Fruit fly (Drosophila melanogaster) whole organism, adult: Measurements from ENCODE around the gene Ankle2.
A peak's percentile ranks its signal among the peaks of the same experiment; 100 is the strongest.

Source experiments
- CG11617 ChIP-seq: fragments of 200-800 bp; sonication (Bioruptor generic); optimal IDR thresholded peaks from 2 replicates; lab custom pipeline; 2017; ENCODE audit warnings: mild to moderate bottlenecking, missing biosample characterization, missing genetic modification reagents, missing genetic modification characterization
- CG12768 ChIP-seq: fragments of 200-800 bp; sonication (Bioruptor generic); optimal IDR thresholded peaks from 2 replicates; lab custom pipeline; 2017; ENCODE audit warnings: missing biosample characterization, missing genetic modification characterization, mild to moderate bottlenecking, moderate library complexity, missing genetic modification reagents
- CG14711 ChIP-seq: fragments of 200-800 bp; sonication (Bioruptor generic); optimal IDR thresholded peaks from 2 replicates; lab custom pipeline; 2018; ENCODE audit warnings: missing biosample characterization, mild to moderate bottlenecking, missing genetic modification characterization, moderate library complexity
- CG1620 ChIP-seq: fragments of 200-800 bp; sonication (Bioruptor generic); optimal IDR thresholded peaks from 2 replicates; lab custom pipeline; 2016; ENCODE audit warnings: missing biosample characterization, missing genetic modification characterization
- CG33017 ChIP-seq: fragments of 200-800 bp; sonication (Bioruptor generic); optimal IDR thresholded peaks from 2 replicates; lab custom pipeline; 2018; ENCODE audit warnings: missing biosample characterization, mild to moderate bottlenecking, missing genetic modification characterization, moderate library complexity
- CG5204 ChIP-seq: fragments of 200-800 bp; sonication (Bioruptor generic); optimal IDR thresholded peaks from 2 replicates; lab custom pipeline; 2016; ENCODE audit warnings: missing biosample characterization, missing genetic modification characterization
- CG7045 ChIP-seq: fragments of 200-800 bp; sonication (Bioruptor generic); optimal IDR thresholded peaks from 2 replicates; lab custom pipeline; 2017; ENCODE audit warnings: missing biosample characterization, mild to moderate bottlenecking, missing genetic modification characterization
- CG7101 ChIP-seq: fragments of 200-800 bp; sonication (Bioruptor generic); optimal IDR thresholded peaks from 2 replicates; lab custom pipeline; 2018; ENCODE audit warnings: missing biosample characterization, mild to moderate bottlenecking, missing genetic modification characterization, moderate library complexity
- Clk ChIP-seq: fragments of 200-800 bp; sonication (Bioruptor generic); optimal IDR thresholded peaks from 2 replicates; lab custom pipeline; 2017; ENCODE audit warnings: missing biosample characterization, missing genetic modification characterization
- Crg-1 ChIP-seq: fragments of 200-800 bp; sonication (Bioruptor generic); optimal IDR thresholded peaks from 2 replicates; lab custom pipeline; 2016; ENCODE audit warnings: missing biosample characterization, missing genetic modification characterization
- Hr96 ChIP-seq: fragments of 200-800 bp; sonication (Bioruptor generic); optimal IDR thresholded peaks from 2 replicates; lab custom pipeline; 2016; ENCODE audit warnings: missing biosample characterization, missing genetic modification characterization
- Mnt ChIP-seq: fragments of 200-800 bp; sonication (Bioruptor generic); optimal IDR thresholded peaks from 2 replicates; lab custom pipeline; 2016; ENCODE audit warnings: missing biosample characterization, mild to moderate bottlenecking, missing genetic modification characterization
- bab1 ChIP-seq: fragments of 200-800 bp; sonication (Bioruptor generic); optimal IDR thresholded peaks from 3 replicates; lab custom pipeline; 2019; ENCODE audit warnings: missing biosample characterization, mild to moderate bottlenecking, missing genetic modification characterization, moderate library complexity
- cic ChIP-seq: fragments of 200-800 bp; sonication (Bioruptor generic); optimal IDR thresholded peaks from 2 replicates; lab custom pipeline; 2017; ENCODE audit warnings: missing biosample characterization, mild to moderate bottlenecking, missing genetic modification characterization, moderate library complexity
- cnc ChIP-seq, 2 experiments: fragments of >200 bp; optimal IDR thresholded peaks; 2 replicates each; lab custom pipeline; 2017
- kay ChIP-seq: fragments of 200-800 bp; sonication (Bioruptor generic); peaks from one replicate; lab custom pipeline; 2016; ENCODE audit warnings: missing biosample characterization, missing genetic modification characterization, borderline replicate concordance
- ovo ChIP-seq: fragments of 200-800 bp; sonication (Bioruptor generic); optimal IDR thresholded peaks from 2 replicates; lab custom pipeline; 2016; ENCODE audit warnings: missing biosample characterization, missing genetic modification characterization
- pad ChIP-seq: fragments of 200-800 bp; sonication (Bioruptor generic); optimal IDR thresholded peaks from 3 replicates; lab custom pipeline; 2017; ENCODE audit warnings: missing biosample characterization, missing genetic modification characterization, mild to moderate bottlenecking, moderate library complexity, missing genetic modification reagents
- tj ChIP-seq: fragments of 200-800 bp; sonication (Bioruptor generic); optimal IDR thresholded peaks from 3 replicates; lab custom pipeline; 2017; ENCODE audit warnings: missing biosample characterization, mild to moderate bottlenecking, missing genetic modification characterization, moderate library complexity
- toe ChIP-seq: fragments of 200-800 bp; sonication (Bioruptor generic); optimal IDR thresholded peaks from 2 replicates; lab custom pipeline; 2016; ENCODE audit warnings: missing biosample characterization, missing genetic modification characterization

The Ankle2 gene

DNA sequence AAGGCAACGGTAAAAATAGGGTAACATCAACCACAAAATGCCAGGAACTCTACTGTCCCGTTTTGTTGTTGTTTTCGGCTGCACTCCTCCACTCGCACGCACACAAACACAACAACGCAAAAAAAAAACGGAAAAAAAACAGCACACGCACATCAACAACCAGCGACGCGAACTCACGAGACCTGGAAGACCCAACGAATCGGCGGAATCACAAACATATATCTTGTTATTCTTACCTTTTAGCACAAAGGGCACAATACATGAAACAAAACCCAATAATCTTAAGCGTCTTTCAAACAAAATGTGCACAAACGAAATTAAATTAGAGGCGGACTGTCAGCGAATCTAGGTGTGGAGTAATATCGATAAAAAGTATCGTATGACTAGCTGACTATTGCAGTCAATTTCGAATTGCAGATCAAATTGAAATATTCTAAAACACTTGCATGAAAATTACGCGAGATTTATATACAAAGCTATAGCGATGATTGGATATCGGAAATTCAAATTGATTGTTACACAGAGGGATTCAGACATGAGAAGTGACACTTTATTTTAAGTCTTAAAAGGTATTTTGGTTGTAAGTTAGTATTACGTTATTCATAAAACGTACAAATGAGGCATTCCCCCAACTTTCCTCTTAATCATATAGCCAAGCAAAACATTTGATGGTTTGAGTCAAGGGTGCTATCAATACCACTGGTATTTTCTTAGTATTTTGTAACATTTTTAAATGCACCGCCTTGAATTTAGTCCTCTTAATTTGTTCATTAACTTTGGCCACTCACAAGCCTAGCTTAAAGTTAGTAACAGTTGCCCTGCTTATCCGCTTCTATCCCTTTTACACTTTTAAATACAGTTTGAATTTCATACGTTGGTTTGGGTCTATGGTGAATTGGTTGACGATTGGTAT is at the start of gene Ankle2:
Ankle2 (minus strand) TSS at position 361 of the 913 bp plus-strand sequence.
- TF ChIP-seq bab1 (GFP tag; lab: Kevin White, UChicago) = no peak
- TF ChIP-seq toe = peak; percentile 34
- no peak for TF ChIP-seq CG7045
- TF ChIP-seq cnc (optimal IDR thresholded peaks at IDR 0.05; lab: Kevin White, UChicago) = no peak
- peak; percentile 29 for TF ChIP-seq Mnt (GFP tag; lab: Kevin White, UChicago)
- TF ChIP-seq tj = no peak

DNA sequence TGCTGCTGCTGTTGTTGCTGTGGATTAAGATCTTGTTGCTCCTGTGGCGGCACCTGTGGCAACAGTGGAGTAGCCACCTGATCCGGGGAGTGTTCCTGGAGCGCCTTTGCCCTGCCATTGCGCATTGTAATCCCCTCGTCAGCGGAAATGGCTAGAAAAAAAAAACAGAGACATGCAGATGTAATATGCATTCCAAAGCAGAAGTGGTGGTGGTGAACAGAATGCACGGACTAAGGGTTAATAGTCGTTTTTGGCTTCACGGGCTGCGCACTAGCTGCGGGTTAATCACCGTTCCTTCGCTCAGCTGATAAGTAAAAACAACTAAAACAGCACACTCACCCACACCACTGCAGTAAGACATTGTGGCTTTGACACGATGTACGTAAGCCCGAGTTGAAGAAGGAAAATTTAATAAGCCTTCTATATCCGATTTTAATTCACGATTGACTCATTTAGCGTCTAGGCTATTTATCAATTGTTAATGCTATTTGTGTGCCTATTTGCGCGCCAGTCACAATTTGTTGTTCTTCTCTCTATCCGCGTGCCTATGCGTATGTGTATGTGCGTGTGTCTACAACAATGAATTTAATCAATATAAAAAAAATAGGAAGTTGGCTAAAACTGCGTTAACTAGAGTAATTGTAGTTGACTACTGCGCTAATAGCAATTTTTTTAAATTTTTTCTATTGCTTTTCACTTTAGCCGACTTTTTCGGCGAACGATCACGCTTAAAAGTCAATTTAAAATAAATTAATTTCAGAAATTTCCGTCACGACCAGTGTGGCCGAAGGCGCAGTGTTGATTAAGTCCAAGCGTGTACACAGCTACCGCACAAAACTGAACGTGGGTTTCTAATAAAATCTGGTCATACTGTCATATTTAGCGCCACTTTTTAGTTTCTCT is 48.3 kb upstream of the Ankle2 start, which contains the start of gene stas:
stas (minus strand) TSS at position 806 of the 903 bp plus-strand sequence.
- no peak for TF ChIP-seq pad (GFP tag; lab: Kevin White, UChicago)
- TF ChIP-seq bab1 (GFP tag; lab: Kevin White, UChicago) = peak; percentile 67
- TF ChIP-seq CG14711 (tag; lab: Kevin White, UChicago) = no peak
- peak; percentile 46 for TF ChIP-seq CG1620 (GFP tag; lab: Kevin White, UChicago)
- TF ChIP-seq CG11617 (GFP tag; lab: Kevin White, UChicago) = no peak
- TF ChIP-seq Clk = no peak
- TF ChIP-seq CG7045 = no peak
- peak; percentile 48 for TF ChIP-seq ovo (GFP tag; lab: Kevin White, UChicago)
- TF ChIP-seq cic = no peak
- peak; percentile 21 for TF ChIP-seq CG33017 (tag; lab: Kevin White, UChicago)
- TF ChIP-seq Mnt (GFP tag; lab: Kevin White, UChicago) = peak; percentile 81
- no peak for TF ChIP-seq Hr96 (GFP tag; lab: Kevin White, UChicago)
- no peak for TF ChIP-seq kay (GFP tag; lab: Kevin White, UChicago)
- peak; percentile 33 for TF ChIP-seq CG7101 (tag; lab: Kevin White, UChicago)
- TF ChIP-seq tj = peak; percentile 79
- TF ChIP-seq Crg-1 = peak; percentile 31
- TF ChIP-seq CG5204 (GFP tag; lab: Kevin White, UChicago) = no peak
- no peak for TF ChIP-seq cnc (optimal IDR thresholded peaks at IDR 0.05; lab: Kevin White, UChicago)
- TF ChIP-seq CG12768 = peak; percentile 7
- TF ChIP-seq toe = no peak

DNA sequence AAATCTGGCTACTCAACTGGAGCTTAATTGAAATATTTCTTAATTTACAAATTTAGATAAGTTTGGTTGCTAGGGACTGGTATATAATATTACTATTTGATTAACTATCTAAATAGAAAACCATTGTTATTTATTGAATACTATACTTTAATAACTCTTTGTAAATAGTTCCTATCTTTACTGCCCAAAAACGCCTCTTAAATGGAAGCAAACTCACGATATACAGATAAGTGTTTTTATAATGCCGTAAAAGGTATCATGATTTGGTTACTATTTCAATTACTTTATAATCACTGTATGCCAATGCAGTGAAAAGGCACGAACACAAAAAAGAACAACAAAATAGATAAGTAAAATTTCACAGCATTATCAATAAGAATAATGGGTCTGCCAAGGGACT is 46.8 kb upstream of the Ankle2 start:
- TF ChIP-seq cic (peak; percentile 56), Clk (no peak), CG12768 (no peak), CG1620 (GFP tag; lab: Kevin White, UChicago) (no peak), toe (no peak), CG14711 (tag; lab: Kevin White, UChicago) (peak; percentile 47), ovo (GFP tag; lab: Kevin White, UChicago) (no peak), cnc (optimal IDR thresholded peaks at IDR 0.05; lab: Kevin White, UChicago) (no peak), Crg-1 (no peak), Mnt (GFP tag; lab: Kevin White, UChicago) (no peak), kay (GFP tag; lab: Kevin White, UChicago) (peak; percentile 26), CG33017 (tag; lab: Kevin White, UChicago) (peak; percentile 66), CG7101 (tag; lab: Kevin White, UChicago) (peak; percentile 71), tj (no peak), bab1 (GFP tag; lab: Kevin White, UChicago) (peak; percentile 33), pad (GFP tag; lab: Kevin White, UChicago) (peak; percentile 6), CG11617 (GFP tag; lab: Kevin White, UChicago) (peak; percentile 45), Hr96 (GFP tag; lab: Kevin White, UChicago) (no peak), CG7045 (no peak), CG5204 (GFP tag; lab: Kevin White, UChicago) (no peak)

DNA sequence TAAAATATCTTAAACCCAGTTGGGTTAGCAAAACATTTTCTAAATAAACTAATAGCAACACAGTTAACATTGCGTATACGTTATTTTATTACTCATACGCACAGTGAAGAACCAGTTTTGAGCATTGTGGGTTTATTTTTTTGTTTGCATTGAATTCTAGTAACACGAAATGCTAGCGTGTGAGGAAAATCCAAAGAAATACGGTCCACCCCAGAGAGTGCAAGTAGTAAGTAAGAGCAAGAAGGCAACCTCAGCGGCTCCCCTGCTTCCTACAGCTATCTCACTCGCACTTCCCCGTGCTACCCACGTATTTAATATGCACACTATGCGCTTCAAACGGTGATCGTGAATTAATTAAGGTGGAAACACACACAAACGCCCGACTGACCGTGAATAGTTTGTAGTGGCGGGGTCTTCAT is 46.0 kb upstream of the Ankle2 start:
- TF ChIP-seq CG1620 (GFP tag; lab: Kevin White, UChicago) (peak; percentile 97), CG14711 (tag; lab: Kevin White, UChicago) (peak; percentile 96), CG7045 (peak; percentile 90), ovo (GFP tag; lab: Kevin White, UChicago) (peak; percentile 90), CG11617 (GFP tag; lab: Kevin White, UChicago) (peak; percentile 99), Crg-1 (peak; percentile 97), Hr96 (GFP tag; lab: Kevin White, UChicago) (peak; percentile 98), toe (peak; percentile 88), tj (peak; percentile 98), kay (GFP tag; lab: Kevin White, UChicago) (peak; percentile 54), cic (peak; percentile 68), pad (GFP tag; lab: Kevin White, UChicago) (peak; percentile 93), Clk (peak; percentile 85), bab1 (GFP tag; lab: Kevin White, UChicago) (peak; percentile 99), CG5204 (GFP tag; lab: Kevin White, UChicago) (peak; percentile 93), Mnt (GFP tag; lab: Kevin White, UChicago) (peak; percentile 96), CG12768 (peak; percentile 94), cnc (optimal IDR thresholded peaks at IDR 0.05; lab: Kevin White, UChicago) (no peak), CG7101 (tag; lab: Kevin White, UChicago) (peak; percentile 99), CG33017 (tag; lab: Kevin White, UChicago) (peak; percentile 96)
